Worm (Caenorhabditis elegans) whole organism, L4 larva: ENCODE results near the gene srbc-7.

Source experiments
- aly-2 ChIP-seq: sonication (generic microtip); optimal IDR thresholded peaks from 2 replicates; lab custom pipeline; 2018; ENCODE audit warnings: missing biosample characterization, missing genetic modification characterization
- ama-1 ChIP-seq: fragments of 150-350 bp; optimal IDR thresholded peaks from 2 replicates; lab custom pipeline; 2014; ENCODE audit warnings: inconsistent platforms, mixed read lengths
- arid-1 ChIP-seq: fragments of 200-800 bp; sonication (Bioruptor generic); conservative IDR thresholded peaks from 2 replicates; pipeline ENCODE4 v1.3.6; 2022; ENCODE audit warnings: missing genetic modification reagents, missing genetic modification characterization, missing compliant biosample characterization
- ceh-82 ChIP-seq: sonication (generic microtip); optimal IDR thresholded peaks from 2 replicates; lab custom pipeline; 2017; ENCODE audit warnings: missing biosample characterization, missing genetic modification characterization
- daf-12 ChIP-seq: fragments of 150-350 bp; optimal IDR thresholded peaks from 2 replicates; lab custom pipeline; 2014; ENCODE audit warnings: missing biosample characterization, missing genetic modification reagents, missing genetic modification characterization
- dmd-9 ChIP-seq: fragments of 200-800 bp; sonication (Bioruptor generic); IDR thresholded peaks from 2 replicates; pipeline ENCODE4 v1.3.6; 2022; ENCODE audit warnings: missing genetic modification reagents, missing genetic modification characterization, missing compliant biosample characterization
- dpl-1 ChIP-seq: fragments of 150-350 bp; optimal IDR thresholded peaks from 2 replicates; lab custom pipeline; 2014; ENCODE audit warnings: missing biosample characterization, missing genetic modification reagents, missing genetic modification characterization
- hif-1 ChIP-seq, 2 experiments: sonication (generic microtip); optimal IDR thresholded peaks; 2 replicates each; lab custom pipeline; 2016 to 2017; ENCODE audit warnings: missing compliant biosample characterization in 2 of 2, missing genetic modification characterization in 2 of 2, missing genetic modification reagents in 2 of 2, missing genotype in 2 of 2, mild to moderate bottlenecking in 1 of 2
- lsy-2 ChIP-seq, 2 experiments: fragments of 150-350 bp in 1 of 2; sonication (generic microtip) in 1 of 2; optimal IDR thresholded peaks; 2 replicates each; lab custom pipeline; 2014 to 2017; ENCODE audit warnings: missing biosample characterization in 2 of 2, missing genetic modification characterization in 2 of 2
- nhr-11 ChIP-seq: fragments of 150-350 bp; optimal IDR thresholded peaks from 2 replicates; lab custom pipeline; 2014; ENCODE audit warnings: missing biosample characterization, missing genetic modification characterization
- pha-4 ChIP-seq, 2 experiments: fragments of 150-350 bp in 1 of 2; fragments of 200-800 bp in 1 of 2; sonication (Bioruptor generic) in 1 of 2; IDR thresholded peaks in 1 of 2; optimal IDR thresholded peaks in 1 of 2; 2 replicates each; pipeline versions ENCODE4 v1.3.6 to Lab custom; 2014 to 2022; ENCODE audit warnings: missing genetic modification characterization in 2 of 2, missing genetic modification reagents in 2 of 2, missing biosample characterization in 1 of 2, missing compliant biosample characterization in 1 of 2

ce11 chrV:7472815-7473214 lies 14.6 kb downstream of the srbc-7 start, which contains the start of gene str-28:
- TF ChIP-seq hif-1 (tag; optimal IDR thresholded peaks at IDR 0.05; lab: Kevin White, UChicago) (no peak), nhr-11 (tag; lab: Kevin White, UChicago) (no peak), dpl-1 (GFP tag; lab: Kevin White, UChicago) (no peak), pha-4 (GFP tag; IDR thresholded peaks at IDR 0.05; lab: Robert Waterston, UW) (no peak), pha-4 (tag; optimal IDR thresholded peaks at IDR 0.05; lab: Kevin White, UChicago) (no peak), dmd-9 (no peak), lsy-2 (tag; optimal IDR thresholded peaks at IDR 0.05; lab: Kevin White, UChicago) (no peak), aly-2 (tag; lab: Kevin White, UChicago) (no peak), ama-1 (lab: Kevin White, UChicago) (no peak), arid-1 (GFP tag; lab: Robert Waterston, UW) (no peak), daf-12 (tag; lab: Kevin White, UChicago) (no peak), ceh-82 (tag; lab: Kevin White, UChicago) (no peak)
